Fruit fly (Drosophila melanogaster) whole organism, prepupa: ENCODE data around the gene Sol1.

ENCODE experiments used
- CG11762 ChIP-seq: fragments of 200-800 bp; sonication (Bioruptor generic); optimal IDR thresholded peaks from 3 replicates; lab custom pipeline; 2016; ENCODE audit warnings: missing biosample characterization, missing genetic modification characterization; ENCODE audit not compliant: insufficient read depth
- CG16779 ChIP-seq: fragments of 200-800 bp; sonication (Bioruptor generic); optimal IDR thresholded peaks from 3 replicates; lab custom pipeline; 2017; ENCODE audit warnings: missing biosample characterization, mild to moderate bottlenecking, missing genetic modification characterization
- CG4318 ChIP-seq: fragments of 200-800 bp; sonication (Bioruptor generic); optimal IDR thresholded peaks from 3 replicates; lab custom pipeline; 2017; ENCODE audit warnings: missing biosample characterization, mild to moderate bottlenecking, missing genetic modification characterization
- CG8632 ChIP-seq: fragments of 200-800 bp; sonication (Bioruptor generic); optimal IDR thresholded peaks from 3 replicates; lab custom pipeline; 2016; ENCODE audit warnings: missing biosample characterization, missing genetic modification characterization
- Gug ChIP-seq: fragments of 200-800 bp; sonication (Bioruptor generic); IDR thresholded peaks from 2 replicates; pipeline ENCODE4 v1.3.6; 2022; ENCODE audit warnings: missing biosample characterization, missing genetic modification characterization
- Met ChIP-seq: fragments of 200-800 bp; sonication (Bioruptor generic); optimal IDR thresholded peaks from 3 replicates; lab custom pipeline; 2016; ENCODE audit warnings: missing biosample characterization, missing genetic modification characterization
- dsx ChIP-seq: fragments of 200-800 bp; optimal IDR thresholded peaks from 3 replicates; lab custom pipeline; 2019; ENCODE audit warnings: missing biosample characterization, mild to moderate bottlenecking, missing genetic modification characterization, moderate library complexity; ENCODE audit not compliant: poor library complexity, severe bottlenecking
- pdm3 ChIP-seq: fragments of 200-800 bp; sonication (Bioruptor generic); optimal IDR thresholded peaks from 3 replicates; lab custom pipeline; 2016; ENCODE audit warnings: missing biosample characterization, missing genetic modification characterization

DNA sequence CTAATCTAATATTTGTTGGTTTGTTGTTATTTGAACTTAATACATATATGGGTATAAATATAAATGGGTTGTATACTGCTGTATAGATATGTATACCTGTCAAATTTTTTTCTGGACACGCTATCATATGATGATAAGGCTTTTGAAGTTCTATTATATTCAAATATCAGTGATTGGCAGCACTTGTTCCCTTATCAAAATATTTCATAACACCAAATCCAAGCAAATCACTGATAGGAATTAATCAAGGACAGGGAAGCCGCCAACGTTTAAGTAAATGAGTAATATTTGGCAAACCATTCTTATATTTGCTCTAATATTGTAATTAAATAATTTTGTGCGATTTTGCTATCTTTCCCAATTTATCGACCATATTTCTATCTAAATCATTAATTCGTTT is 6.8 kb upstream of the Sol1 start:
- TF ChIP-seq dsx (GFP tag; lab: Kevin White, UChicago) (no peak), Met (GFP tag; lab: Kevin White, UChicago) (no peak), Gug (GFP tag; lab: Robert Waterston, UW) (no peak), CG8632 (GFP tag; lab: Kevin White, UChicago) (no peak), pdm3 (GFP tag; lab: Kevin White, UChicago) (no peak), CG11762 (GFP tag; lab: Kevin White, UChicago) (no peak), CG4318 (no peak), CG16779 (tag; lab: Kevin White, UChicago) (no peak)
